Worm (Caenorhabditis elegans) whole organism, L4 larva: ENCODE data around the gene srsx-22.

Experiments used
- F26F4.8 ChIP-seq: fragments of 200-800 bp; sonication (Bioruptor generic); conservative IDR thresholded peaks from 2 replicates; pipeline ENCODE4 v1.3.6; 2022; ENCODE audit warnings: missing genetic modification characterization, missing compliant biosample characterization
- F37D6.2 ChIP-seq: sonication (generic microtip); optimal IDR thresholded peaks from 2 replicates; lab custom pipeline; 2016; ENCODE audit warnings: mild to moderate bottlenecking, missing genetic modification characterization, missing compliant biosample characterization
- F44E2.7 ChIP-seq: fragments of 200-800 bp; sonication (Bioruptor generic); IDR thresholded peaks from 2 replicates; pipeline ENCODE4 v2.1.2; 2022; ENCODE audit warnings: missing genetic modification characterization, missing compliant biosample characterization
- R02D3.7 ChIP-seq: fragments of 150-350 bp; sonication (generic microtip); optimal IDR thresholded peaks from 3 replicates; lab custom pipeline; 2014; ENCODE audit warnings: missing biosample characterization, missing genetic modification characterization
- Y105C5A.15 ChIP-seq: fragments of 200-800 bp; sonication (Bioruptor generic); IDR thresholded peaks from 2 replicates; pipeline ENCODE4 v1.3.6; 2022; ENCODE audit warnings: missing genetic modification characterization, missing compliant biosample characterization
- ZK337.2 ChIP-seq: fragments of 200-800 bp; sonication (Bioruptor generic); IDR thresholded peaks from 2 replicates; pipeline ENCODE4 v1.3.6; 2022; ENCODE audit warnings: missing genetic modification reagents, missing genetic modification characterization, missing compliant biosample characterization
- arid-1 ChIP-seq: fragments of 200-800 bp; sonication (Bioruptor generic); conservative IDR thresholded peaks from 2 replicates; pipeline ENCODE4 v1.3.6; 2022; ENCODE audit warnings: missing genetic modification reagents, missing genetic modification characterization, missing compliant biosample characterization
- ceh-20 ChIP-seq: fragments of 200-800 bp; sonication (Bioruptor generic); IDR thresholded peaks from 2 replicates; pipeline ENCODE4 v1.3.6; 2022; ENCODE audit warnings: missing genetic modification reagents, missing genetic modification characterization, missing compliant biosample characterization
- ceh-32 ChIP-seq: sonication (generic microtip); optimal IDR thresholded peaks from 2 replicates; lab custom pipeline; 2016; ENCODE audit warnings: mild to moderate bottlenecking, missing genetic modification characterization, missing compliant biosample characterization; ENCODE audit not compliant: poor library complexity
- ceh-44 ChIP-seq: fragments of 200-800 bp; sonication (Bioruptor generic); IDR thresholded peaks from 2 replicates; pipeline ENCODE4 v1.3.6; 2022; ENCODE audit warnings: missing genetic modification reagents, missing genetic modification characterization, missing compliant biosample characterization
- ceh-62 ChIP-seq: sonication (generic microtip); optimal IDR thresholded peaks from 2 replicates; lab custom pipeline; 2017; ENCODE audit warnings: missing biosample characterization, missing genetic modification characterization
- cey-2 ChIP-seq: sonication (generic microtip); optimal IDR thresholded peaks from 3 replicates; lab custom pipeline; 2017; ENCODE audit warnings: missing genetic modification characterization, mild to moderate bottlenecking, missing compliant biosample characterization, antibody characterized with exemption, borderline replicate concordance; ENCODE audit not compliant: insufficient read depth
- daf-12 ChIP-seq: fragments of 150-350 bp; optimal IDR thresholded peaks from 2 replicates; lab custom pipeline; 2014; ENCODE audit warnings: missing biosample characterization, missing genetic modification reagents, missing genetic modification characterization
- daf-16 ChIP-seq, 3 experiments: sonication (generic microtip); optimal IDR thresholded peaks; 2 replicates each; lab custom pipeline; 2016 to 2017; ENCODE audit warnings: missing genetic modification characterization in 3 of 3, missing genetic modification reagents in 3 of 3, mild to moderate bottlenecking in 2 of 3, missing compliant biosample characterization in 2 of 3, missing biosample characterization in 1 of 3, moderate library complexity in 1 of 3
- daf-8 ChIP-seq: fragments of 200-800 bp; sonication (Bioruptor generic); IDR thresholded peaks from 2 replicates; pipeline ENCODE4 v1.3.6; 2022; ENCODE audit warnings: missing genetic modification characterization, missing compliant biosample characterization
- dmd-6 ChIP-seq: fragments of 200-800 bp; sonication (Bioruptor generic); IDR thresholded peaks from 2 replicates; pipeline ENCODE4 v1.3.6; 2022; ENCODE audit warnings: missing genetic modification reagents, missing genetic modification characterization, missing compliant biosample characterization
- dmd-8 ChIP-seq: fragments of 200-800 bp; sonication (Bioruptor generic); IDR thresholded peaks from 2 replicates; pipeline ENCODE4 v1.3.6; 2022; ENCODE audit warnings: missing genetic modification characterization, missing compliant biosample characterization
- dve-1 ChIP-seq: sonication (generic microtip); optimal IDR thresholded peaks from 2 replicates; lab custom pipeline; 2017; ENCODE audit warnings: antibody characterized with exemption, mild to moderate bottlenecking, missing genetic modification characterization, missing compliant biosample characterization; ENCODE audit not compliant: insufficient read depth
- egl-27 ChIP-seq: sonication (generic microtip); optimal IDR thresholded peaks from 3 replicates; lab custom pipeline; 2017; ENCODE audit warnings: missing biosample characterization, missing genetic modification reagents, missing genetic modification characterization
- fos-1 ChIP-seq: fragments of 150-350 bp; optimal IDR thresholded peaks from 2 replicates; lab custom pipeline; 2014; ENCODE audit warnings: missing biosample characterization, missing genetic modification characterization
- hif-1 ChIP-seq, 2 experiments: sonication (generic microtip); optimal IDR thresholded peaks; 2 replicates each; lab custom pipeline; 2016 to 2017; ENCODE audit warnings: missing compliant biosample characterization in 2 of 2, missing genetic modification characterization in 2 of 2, missing genetic modification reagents in 2 of 2, missing genotype in 2 of 2, mild to moderate bottlenecking in 1 of 2
- hlh-11 ChIP-seq: fragments of 200-800 bp; sonication (Bioruptor generic); optimal IDR thresholded peaks from 2 replicates; lab custom pipeline; 2018; ENCODE audit warnings: mild to moderate bottlenecking, missing genetic modification characterization, missing compliant biosample characterization
- jun-1 ChIP-seq: fragments of 150-350 bp; optimal IDR thresholded peaks from 2 replicates; lab custom pipeline; 2014; ENCODE audit warnings: missing biosample characterization, missing genetic modification reagents, missing genetic modification characterization
- lim-7 ChIP-seq: fragments of 200-800 bp; sonication (Bioruptor generic); IDR thresholded peaks from 2 replicates; pipeline ENCODE4 v1.3.6; 2022; ENCODE audit warnings: missing genetic modification characterization, missing compliant biosample characterization
- lin-1 ChIP-seq: fragments of 200-800 bp; sonication (Bioruptor generic); IDR thresholded peaks from 2 replicates; pipeline ENCODE4 v1.3.6; 2022; ENCODE audit warnings: missing genetic modification reagents, missing genetic modification characterization, missing compliant biosample characterization
- lin-29 ChIP-seq: fragments of 200-800 bp; sonication (Bioruptor generic); IDR thresholded peaks from 2 replicates; pipeline ENCODE4 v1.3.6; 2022; ENCODE audit warnings: missing genetic modification reagents, missing genetic modification characterization, missing compliant biosample characterization
- lsy-2 ChIP-seq, 2 experiments: fragments of 150-350 bp in 1 of 2; sonication (generic microtip) in 1 of 2; optimal IDR thresholded peaks; 2 replicates each; lab custom pipeline; 2014 to 2017; ENCODE audit warnings: missing biosample characterization in 2 of 2, missing genetic modification characterization in 2 of 2
- madf-5 ChIP-seq, 2 experiments: fragments of 200-800 bp; sonication (Bioruptor generic); IDR thresholded peaks; 2 replicates each; pipeline ENCODE4 v1.3.6; 2022; ENCODE audit warnings: missing compliant biosample characterization in 2 of 2, missing genetic modification characterization in 2 of 2
- madf-9 ChIP-seq: fragments of 200-800 bp; sonication (Bioruptor generic); conservative IDR thresholded peaks from 2 replicates; pipeline ENCODE4 v1.3.6; 2022; ENCODE audit warnings: missing genetic modification reagents, missing genetic modification characterization, missing compliant biosample characterization
- nhr-102 ChIP-seq: sonication (generic microtip); optimal IDR thresholded peaks from 2 replicates; lab custom pipeline; 2016; ENCODE audit warnings: mild to moderate bottlenecking, missing genetic modification characterization, moderate library complexity, missing compliant biosample characterization
- nhr-28 ChIP-seq: fragments of 150-350 bp; optimal IDR thresholded peaks from 2 replicates; lab custom pipeline; 2014; ENCODE audit warnings: missing biosample characterization, missing genetic modification characterization
- nhr-41 ChIP-seq: fragments of 200-800 bp; sonication (Bioruptor generic); IDR thresholded peaks from 2 replicates; pipeline ENCODE4 v1.3.6; 2022; ENCODE audit warnings: missing genetic modification reagents, missing genetic modification characterization, missing compliant biosample characterization
- nhr-6 ChIP-seq: fragments of 150-350 bp; optimal IDR thresholded peaks from 2 replicates; lab custom pipeline; 2014; ENCODE audit warnings: missing biosample characterization, missing genetic modification characterization
- nhr-76 ChIP-seq: fragments of 150-350 bp; optimal IDR thresholded peaks from 2 replicates; lab custom pipeline; 2014; ENCODE audit warnings: missing biosample characterization, missing genetic modification characterization
- pha-4 ChIP-seq, 2 experiments: fragments of 150-350 bp in 1 of 2; fragments of 200-800 bp in 1 of 2; sonication (Bioruptor generic) in 1 of 2; IDR thresholded peaks in 1 of 2; optimal IDR thresholded peaks in 1 of 2; 2 replicates each; pipeline versions ENCODE4 v1.3.6 to Lab custom; 2014 to 2022; ENCODE audit warnings: missing genetic modification characterization in 2 of 2, missing genetic modification reagents in 2 of 2, missing biosample characterization in 1 of 2, missing compliant biosample characterization in 1 of 2
- pqm-1 ChIP-seq: sonication (generic microtip); optimal IDR thresholded peaks from 2 replicates; lab custom pipeline; 2017; ENCODE audit warnings: missing biosample characterization, missing genetic modification characterization
- set-16 ChIP-seq: fragments of 200-800 bp; sonication (Bioruptor generic); IDR thresholded peaks from 2 replicates; pipeline ENCODE4 v1.3.6; 2022; ENCODE audit warnings: missing genetic modification reagents, missing genetic modification characterization, missing compliant biosample characterization
- skn-1 ChIP-seq: fragments of 150-350 bp; optimal IDR thresholded peaks from 2 replicates; lab custom pipeline; 2014; ENCODE audit warnings: missing biosample characterization, missing genetic modification characterization
- snpc-4 ChIP-seq: fragments of 150-350 bp; optimal IDR thresholded peaks from 2 replicates; lab custom pipeline; 2014; ENCODE audit warnings: missing biosample characterization, missing genetic modification characterization
- tra-1 ChIP-seq: fragments of 200-800 bp; sonication (Bioruptor generic); IDR thresholded peaks from 2 replicates; pipeline ENCODE4 v1.3.6; 2022; ENCODE audit warnings: missing genetic modification reagents, missing genetic modification characterization, missing compliant biosample characterization
- zip-2 ChIP-seq: fragments of 150-350 bp; optimal IDR thresholded peaks from 2 replicates; lab custom pipeline; 2014; ENCODE audit warnings: missing biosample characterization, missing genetic modification characterization
- ztf-7 ChIP-seq: fragments of 150-350 bp; optimal IDR thresholded peaks from 2 replicates; lab custom pipeline; 2014; ENCODE audit warnings: missing biosample characterization, missing genetic modification characterization

The srsx-22 gene

DNA sequence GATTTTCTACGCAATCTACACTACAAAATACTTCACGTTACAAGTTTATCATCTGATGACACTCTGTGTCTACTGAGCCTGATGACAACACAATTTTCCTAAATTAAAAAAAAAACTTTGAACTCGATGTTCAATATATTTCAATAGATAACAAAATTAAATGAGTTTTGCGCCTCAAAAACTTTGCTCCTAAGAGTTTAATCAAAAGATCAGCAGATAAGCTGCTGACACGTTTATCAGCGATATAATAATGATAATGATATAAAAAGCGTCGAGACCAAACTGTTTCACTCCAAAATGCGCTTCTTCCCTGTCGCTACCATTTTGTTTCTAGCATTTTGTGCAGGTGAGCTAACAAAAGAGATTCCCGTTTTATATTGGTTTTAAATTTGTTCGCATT, 43.8 kb upstream of the srsx-22 start, which contains the start of gene clec-218:
Gene clec-218, plus strand, starts transcription at position 262 of the 400 bp plus-strand sequence.
- TF ChIP-seq ztf-7 (tag; lab: Kevin White, UChicago) = no peak
- TF ChIP-seq pha-4 (GFP tag; IDR thresholded peaks at IDR 0.05; lab: Robert Waterston, UW) = 0 out of 2 replicates have a peak, but pooled peaks have one; percentile 11
- no peak for TF ChIP-seq pha-4 (tag; optimal IDR thresholded peaks at IDR 0.05; lab: Kevin White, UChicago)
- no peak for TF ChIP-seq ceh-44 (GFP tag; lab: Robert Waterston, UW)
- no peak for TF ChIP-seq daf-16 (GFP tag; optimal IDR thresholded peaks at IDR 0.05; lab: Kevin White, UChicago)
- peak; percentile 35 for TF ChIP-seq daf-16 (tag; optimal IDR thresholded peaks at IDR 0.05; lab: Kevin White, UChicago)
- TF ChIP-seq pqm-1 (tag; lab: Kevin White, UChicago) = peak; percentile 10
- peak; percentile 72 for TF ChIP-seq dmd-6 (GFP tag; lab: Robert Waterston, UW)
- peak; percentile 46 for TF ChIP-seq dve-1 (tag; lab: Kevin White, UChicago)

DNA sequence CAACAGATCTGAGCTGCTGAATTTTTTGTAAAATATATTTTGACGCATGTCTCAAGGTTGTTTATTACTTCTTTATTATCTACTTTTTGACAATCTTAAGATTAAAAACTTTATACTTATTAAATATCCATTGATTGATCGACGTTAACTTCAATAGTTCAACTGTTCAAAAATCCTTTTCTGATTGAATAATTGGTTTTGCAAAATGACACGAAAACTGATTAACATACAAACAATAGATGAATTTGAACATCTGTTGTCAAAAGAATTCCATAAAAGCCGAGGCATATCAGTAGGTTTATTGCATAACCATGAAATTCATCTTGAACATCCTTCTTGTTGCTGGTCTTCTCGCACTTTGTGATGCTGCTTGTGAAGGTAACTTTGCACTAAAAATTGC, 40.3 kb upstream of the srsx-22 start, which contains the start of gene W02D7.12:
Gene W02D7.12, plus strand, starts transcription at position 301 of the 400 bp plus-strand sequence.
- TF ChIP-seq R02D3.7 (tag; lab: Kevin White, UChicago) = no peak
- no peak for TF ChIP-seq dmd-8 (GFP tag; lab: Robert Waterston, UW)
- no peak for TF ChIP-seq fos-1 (tag; lab: Kevin White, UChicago)
- no peak for TF ChIP-seq jun-1
- no peak for TF ChIP-seq nhr-6 (tag; lab: Kevin White, UChicago)
- TF ChIP-seq lsy-2 (tag; optimal IDR thresholded peaks at IDR 0.05; lab: Kevin White, UChicago) = no peak
- no peak for TF ChIP-seq hif-1 (tag; optimal IDR thresholded peaks at IDR 0.05; lab: Kevin White, UChicago)
- no peak for TF ChIP-seq skn-1 (tag; lab: Kevin White, UChicago)
- TF ChIP-seq egl-27 = no peak
- TF ChIP-seq nhr-28 (tag; lab: Kevin White, UChicago) = no peak
- TF ChIP-seq nhr-41 = no peak
- TF ChIP-seq dve-1 (tag; lab: Kevin White, UChicago) = no peak
- no peak for TF ChIP-seq ceh-62 (tag; lab: Kevin White, UChicago)
- TF ChIP-seq lin-29 (GFP tag; lab: Robert Waterston, UW) = no peak
- TF ChIP-seq F37D6.2 (tag; lab: Kevin White, UChicago) = no peak
- no peak for TF ChIP-seq pha-4 (GFP tag; IDR thresholded peaks at IDR 0.05; lab: Robert Waterston, UW)
- TF ChIP-seq pha-4 (tag; optimal IDR thresholded peaks at IDR 0.05; lab: Kevin White, UChicago) = no peak
- TF ChIP-seq zip-2 (tag; lab: Kevin White, UChicago) = no peak
- no peak for TF ChIP-seq nhr-76 (tag; lab: Kevin White, UChicago)
- TF ChIP-seq, all 104 proteins: peak for 0

DNA sequence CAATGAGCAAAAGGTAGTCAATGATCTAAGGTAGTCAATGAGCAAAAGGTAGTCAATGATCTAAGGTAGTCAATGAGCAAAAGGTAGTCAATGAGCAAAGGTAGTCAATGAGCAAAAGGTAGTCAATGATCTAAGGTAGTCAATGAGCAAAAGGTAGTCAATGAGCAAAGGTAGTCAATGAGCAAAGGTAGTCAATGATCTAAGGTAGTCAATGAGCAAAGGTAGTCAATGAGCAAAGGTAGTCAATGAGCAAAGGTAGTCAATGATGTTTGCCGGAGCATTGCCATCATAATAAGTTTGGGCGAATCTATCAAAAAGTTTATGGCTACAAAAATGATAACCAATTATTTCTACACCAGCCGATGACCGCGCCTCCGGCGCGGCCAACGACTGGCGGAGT, 36.7 kb upstream of the srsx-22 start:
- TF ChIP-seq madf-9 (GFP tag; lab: Robert Waterston, UW) = 0 out of 2 replicates have a peak, but pooled peaks have one; percentile 42
- TF ChIP-seq F44E2.7 = peak; percentile 38; the same call in 1 of the 2 replicates
- TF ChIP-seq tra-1 = peak; percentile 22; the same call in 1 of the 2 replicates
- peak; percentile 37; the same call in 1 of the 2 replicates for TF ChIP-seq Y105C5A.15 (GFP tag; lab: Robert Waterston, UW)
- TF ChIP-seq F26F4.8 (GFP tag; lab: Robert Waterston, UW) = peak; percentile 65; the same call in 1 of the 2 replicates
- TF ChIP-seq ceh-44 (GFP tag; lab: Robert Waterston, UW) = peak; percentile 38; the same call in 1 of the 2 replicates
- peak; percentile 30; the same call in 1 of the 2 replicates for TF ChIP-seq arid-1 (GFP tag; lab: Robert Waterston, UW)
- TF ChIP-seq madf-5 (GFP tag; IDR thresholded peaks at IDR 0.05; lab: Robert Waterston, UW) = peak in 1 of 2 experiments; percentile 49; a peak in 1 of 4 replicates
- TF ChIP-seq ZK337.2 = peak; percentile 46; the same call in 1 of the 2 replicates
- TF ChIP-seq lim-7 (GFP tag; lab: Robert Waterston, UW) = peak; percentile 67

DNA sequence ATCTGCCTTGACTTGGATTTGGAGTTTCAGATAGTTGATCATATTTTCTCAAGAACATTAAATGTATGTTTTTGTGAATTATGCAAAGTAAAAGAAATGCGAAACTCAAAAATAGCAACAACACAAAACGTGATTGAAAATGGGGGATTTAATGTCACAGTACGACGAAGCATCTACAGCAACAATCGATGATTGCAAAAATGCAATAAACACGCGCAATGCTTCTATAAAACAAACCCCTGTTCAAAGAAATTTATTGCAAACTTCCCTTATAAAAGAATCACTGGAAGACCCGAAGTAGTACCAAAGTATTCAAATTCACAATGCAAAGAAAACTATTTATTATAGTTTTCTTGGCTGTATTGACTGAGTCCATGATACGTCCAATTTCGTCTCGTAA, 33.3 kb upstream of the srsx-22 start, which contains the start of gene clec-219:
Gene clec-219, plus strand, starts transcription at position 301 of the 400 bp plus-strand sequence.
- no peak for TF ChIP-seq hif-1 (tag; optimal IDR thresholded peaks at IDR 0.05; lab: Kevin White, UChicago)
- TF ChIP-seq Y105C5A.15 (GFP tag; lab: Robert Waterston, UW) = no peak
- no peak for TF ChIP-seq daf-8 (GFP tag; lab: Robert Waterston, UW)
- no peak for TF ChIP-seq nhr-28 (tag; lab: Kevin White, UChicago)
- TF ChIP-seq snpc-4 (tag; lab: Kevin White, UChicago) = no peak
- TF ChIP-seq set-16 (GFP tag; lab: Robert Waterston, UW) = no peak
- TF ChIP-seq cey-2 (tag; lab: Kevin White, UChicago) = no peak
- no peak for TF ChIP-seq ceh-20 (GFP tag; lab: Robert Waterston, UW)
- no peak for TF ChIP-seq ztf-7 (tag; lab: Kevin White, UChicago)
- no peak for TF ChIP-seq hlh-11 (tag; lab: Kevin White, UChicago)
- TF ChIP-seq ceh-32 (tag; lab: Kevin White, UChicago) = no peak
- TF ChIP-seq nhr-6 (tag; lab: Kevin White, UChicago) = no peak
- TF ChIP-seq daf-12 (tag; lab: Kevin White, UChicago) = no peak
- TF ChIP-seq nhr-102 (tag; lab: Kevin White, UChicago) = no peak
- TF ChIP-seq tra-1 = no peak
- TF ChIP-seq lsy-2 (tag; optimal IDR thresholded peaks at IDR 0.05; lab: Kevin White, UChicago) = no peak
- TF ChIP-seq ceh-62 (tag; lab: Kevin White, UChicago) = no peak
- no peak for TF ChIP-seq pqm-1 (tag; lab: Kevin White, UChicago)
- no peak for TF ChIP-seq lin-1 (GFP tag; lab: Robert Waterston, UW)
